Fruit fly (Drosophila melanogaster) whole organism, prepupa: ENCODE data around the gene CG5421.

ENCODE experiments used
- CG10631 ChIP-seq: fragments of 200-800 bp; sonication (Bioruptor generic); optimal IDR thresholded peaks from 2 replicates; lab custom pipeline; 2016; ENCODE audit warnings: missing biosample characterization, missing genetic modification characterization
- CG3919 ChIP-seq: fragments of 200-800 bp; sonication (Bioruptor generic); optimal IDR thresholded peaks from 3 replicates; lab custom pipeline; 2016; ENCODE audit warnings: missing biosample characterization, missing genetic modification characterization
- CG6276 ChIP-seq: fragments of 200-800 bp; sonication (Bioruptor generic); optimal IDR thresholded peaks from 2 replicates; lab custom pipeline; 2017; ENCODE audit warnings: missing biosample characterization, mild to moderate bottlenecking, missing genetic modification characterization
- CG6792 ChIP-seq: fragments of 200-800 bp; sonication (Bioruptor generic); optimal IDR thresholded peaks from 3 replicates; lab custom pipeline; 2016; ENCODE audit warnings: missing biosample characterization, missing genetic modification characterization
- CG6854 ChIP-seq: fragments of 200-800 bp; sonication (Bioruptor generic); optimal IDR thresholded peaks from 2 replicates; lab custom pipeline; 2017; ENCODE audit warnings: missing biosample characterization, mild to moderate bottlenecking, missing genetic modification characterization
- Met ChIP-seq: fragments of 200-800 bp; sonication (Bioruptor generic); optimal IDR thresholded peaks from 3 replicates; lab custom pipeline; 2016; ENCODE audit warnings: missing biosample characterization, missing genetic modification characterization
- ss ChIP-seq, 2 experiments: fragments of 200-800 bp; sonication (Bioruptor generic); optimal IDR thresholded peaks; 2 replicates in 1 of 2; 3 replicates in 1 of 2; lab custom pipeline; 2017 to 2018; ENCODE audit warnings: mild to moderate bottlenecking in 2 of 2, missing biosample characterization in 2 of 2, missing genetic modification characterization in 2 of 2, moderate library complexity in 1 of 2
- topi ChIP-seq: fragments of 200-800 bp; sonication (Bioruptor generic); optimal IDR thresholded peaks from 3 replicates; lab custom pipeline; 2016; ENCODE audit warnings: missing biosample characterization, missing genetic modification characterization

- TF ChIP-seq CG10631 (GFP tag; lab: Kevin White, UChicago) = peak; percentile 83
- TF ChIP-seq Met (GFP tag; lab: Kevin White, UChicago) = peak; percentile 30
- peak; percentile 42 for TF ChIP-seq CG6792 (GFP tag; lab: Kevin White, UChicago)
- TF ChIP-seq ss (GFP tag; optimal IDR thresholded peaks at IDR 0.05; lab: Kevin White, UChicago) = peak in 1 of 2 experiments; percentile 45
- no peak for TF ChIP-seq CG6276 (GFP tag; lab: Kevin White, UChicago)
- no peak for TF ChIP-seq CG6854 (GFP tag; lab: Kevin White, UChicago)
- TF ChIP-seq topi (GFP tag; lab: Kevin White, UChicago) = peak; percentile 51
- TF ChIP-seq CG3919 (GFP tag; lab: Kevin White, UChicago) = peak; percentile 58
Measured at dm6 chr2L:12433712-12434534, 14.0 kb downstream of the CG5421 start, which contains the start of gene eRF3.
